Worm (Caenorhabditis elegans) whole organism, L3 larva: ENCODE results near the gene gst-8.
A peak's percentile ranks its signal among the peaks of the same experiment; 100 is the strongest.

ENCODE experiments used
- R02D3.7 ChIP-seq: fragments of 150-350 bp; optimal IDR thresholded peaks from 2 replicates; lab custom pipeline; 2014; ENCODE audit warnings: missing biosample characterization, missing genetic modification characterization
- ZK546.5 ChIP-seq: sonication (generic microtip); optimal IDR thresholded peaks from 2 replicates; lab custom pipeline; 2017; ENCODE audit warnings: missing biosample characterization, missing genetic modification characterization
- aly-2 ChIP-seq: fragments of 150-350 bp; optimal IDR thresholded peaks from 2 replicates; lab custom pipeline; 2014; ENCODE audit warnings: missing biosample characterization, missing genetic modification characterization
- ama-1 ChIP-seq: fragments of 150-350 bp; optimal IDR thresholded peaks from 2 replicates; lab custom pipeline; 2018
- ceh-28 ChIP-seq: fragments of 150-350 bp; optimal IDR thresholded peaks from 2 replicates; lab custom pipeline; 2014; ENCODE audit warnings: missing biosample characterization, missing genetic modification reagents, missing genetic modification characterization
- ceh-82 ChIP-seq: fragments of 150-350 bp; optimal IDR thresholded peaks from 2 replicates; lab custom pipeline; 2014; ENCODE audit warnings: missing biosample characterization, missing genetic modification characterization
- egl-5 ChIP-seq: fragments of 150-350 bp; optimal IDR thresholded peaks from 2 replicates; lab custom pipeline; 2017; ENCODE audit warnings: missing biosample characterization, missing genetic modification reagents, missing genetic modification characterization, inconsistent platforms
- elt-1 ChIP-seq: fragments of 150-350 bp; optimal IDR thresholded peaks from 2 replicates; lab custom pipeline; 2014; ENCODE audit warnings: missing biosample characterization, missing genetic modification characterization
- elt-2 ChIP-seq: sonication (generic microtip); optimal IDR thresholded peaks from 2 replicates; lab custom pipeline; 2016; ENCODE audit warnings: missing genetic modification reagents, mild to moderate bottlenecking, missing genetic modification characterization, missing compliant biosample characterization
- elt-3 ChIP-seq, 3 experiments: fragments of 150-350 bp in 1 of 3; sonication (generic microtip) in 2 of 3; optimal IDR thresholded peaks; 2 replicates in 2 of 3; 4 replicates in 1 of 3; lab custom pipeline; 2014 to 2017; ENCODE audit warnings: missing biosample characterization in 3 of 3, missing genetic modification characterization in 3 of 3
- fkh-10 ChIP-seq: sonication (generic microtip); optimal IDR thresholded peaks from 2 replicates; lab custom pipeline; 2017; ENCODE audit warnings: missing biosample characterization, missing genetic modification reagents, missing genetic modification characterization
- fkh-2 ChIP-seq: fragments of 150-350 bp; optimal IDR thresholded peaks from 2 replicates; lab custom pipeline; 2014; ENCODE audit warnings: missing biosample characterization, missing genetic modification reagents, missing genetic modification characterization
- fos-1 ChIP-seq: fragments of 150-350 bp; optimal IDR thresholded peaks from 2 replicates; lab custom pipeline; 2014; ENCODE audit warnings: missing biosample characterization, missing genetic modification characterization
- hmg-11 ChIP-seq: sonication (generic microtip); optimal IDR thresholded peaks from 2 replicates; lab custom pipeline; 2016; ENCODE audit warnings: missing genetic modification characterization, missing compliant biosample characterization
- jun-1 ChIP-seq: fragments of 150-350 bp; optimal IDR thresholded peaks from 2 replicates; lab custom pipeline; 2014; ENCODE audit warnings: missing biosample characterization, missing genetic modification reagents, missing genetic modification characterization
- lin-15B ChIP-seq: fragments of 150-350 bp; optimal IDR thresholded peaks from 2 replicates; lab custom pipeline; 2014; ENCODE audit warnings: missing biosample characterization, missing genetic modification characterization
- lin-39 ChIP-seq: fragments of 150-350 bp; optimal IDR thresholded peaks from 2 replicates; lab custom pipeline; 2018; ENCODE audit warnings: missing biosample characterization, missing genetic modification reagents, missing genetic modification characterization
- lsy-12 ChIP-seq: sonication (generic microtip); optimal IDR thresholded peaks from 2 replicates; lab custom pipeline; 2016; ENCODE audit warnings: mild to moderate bottlenecking, missing genetic modification characterization, missing compliant biosample characterization
- mdl-1 ChIP-seq: fragments of 150-350 bp; optimal IDR thresholded peaks from 2 replicates; lab custom pipeline; 2014; ENCODE audit warnings: missing biosample characterization, missing genetic modification characterization
- mml-1 ChIP-seq: fragments of 150-350 bp; sonication (generic microtip); optimal IDR thresholded peaks from 3 replicates; lab custom pipeline; 2014; ENCODE audit warnings: missing biosample characterization, missing genetic modification characterization
- nfya-1 ChIP-seq: sonication (generic microtip); optimal IDR thresholded peaks from 2 replicates; lab custom pipeline; 2017; ENCODE audit warnings: missing genetic modification characterization, mild to moderate bottlenecking, missing compliant biosample characterization, antibody characterized with exemption, moderate library complexity; ENCODE audit not compliant: insufficient read depth
- nhr-23 ChIP-seq: fragments of 150-350 bp; optimal IDR thresholded peaks from 2 replicates; lab custom pipeline; 2014; ENCODE audit warnings: missing biosample characterization, missing genetic modification reagents, missing genetic modification characterization
- nhr-237 ChIP-seq: fragments of 150-350 bp; optimal IDR thresholded peaks from 2 replicates; lab custom pipeline; 2014; ENCODE audit warnings: missing biosample characterization, missing genetic modification characterization
- nhr-25 ChIP-seq: sonication (generic microtip); optimal IDR thresholded peaks from 2 replicates; lab custom pipeline; 2017; ENCODE audit warnings: missing biosample characterization, missing genetic modification characterization
- nhr-28 ChIP-seq: fragments of 150-350 bp; optimal IDR thresholded peaks from 2 replicates; lab custom pipeline; 2014; ENCODE audit warnings: missing biosample characterization, missing genetic modification characterization
- nhr-43 ChIP-seq: sonication (generic microtip); optimal IDR thresholded peaks from 2 replicates; lab custom pipeline; 2016; ENCODE audit warnings: mild to moderate bottlenecking, missing genetic modification characterization, missing compliant biosample characterization; ENCODE audit not compliant: poor library complexity, severe bottlenecking
- nhr-76 ChIP-seq: fragments of 150-350 bp; sonication (generic microtip); optimal IDR thresholded peaks from 5 replicates; lab custom pipeline; 2014; ENCODE audit warnings: missing biosample characterization, missing genetic modification characterization
- nhr-77 ChIP-seq: fragments of 150-350 bp; optimal IDR thresholded peaks from 2 replicates; lab custom pipeline; 2014; ENCODE audit warnings: missing biosample characterization, missing genetic modification characterization
- pha-4 ChIP-seq: fragments of 150-350 bp; optimal IDR thresholded peaks from 2 replicates; lab custom pipeline; 2014; ENCODE audit warnings: missing biosample characterization, missing genetic modification reagents, missing genetic modification characterization
- pqm-1 ChIP-seq: fragments of 150-350 bp; optimal IDR thresholded peaks from 2 replicates; lab custom pipeline; 2017; ENCODE audit warnings: missing biosample characterization, missing genetic modification characterization, inconsistent platforms
- sea-2 ChIP-seq: fragments of 150-350 bp; sonication (generic microtip); optimal IDR thresholded peaks from 4 replicates; lab custom pipeline; 2014; ENCODE audit warnings: missing biosample characterization, missing genetic modification reagents, missing genetic modification characterization
- skn-1 ChIP-seq: fragments of 150-350 bp; optimal IDR thresholded peaks from 2 replicates; lab custom pipeline; 2014; ENCODE audit warnings: missing biosample characterization, missing genetic modification characterization
- snpc-4 ChIP-seq: fragments of 150-350 bp; optimal IDR thresholded peaks from 2 replicates; lab custom pipeline; 2014; ENCODE audit warnings: missing biosample characterization, missing genetic modification characterization
- tbx-2 ChIP-seq: sonication (generic microtip); optimal IDR thresholded peaks from 2 replicates; lab custom pipeline; 2016; ENCODE audit warnings: mild to moderate bottlenecking, missing genetic modification characterization, missing compliant biosample characterization
- unc-62 ChIP-seq: fragments of 150-350 bp; sonication (generic microtip); optimal IDR thresholded peaks from 4 replicates; lab custom pipeline; 2014; ENCODE audit warnings: missing biosample characterization, missing genetic modification reagents, missing genetic modification characterization
- zag-1 ChIP-seq: fragments of 150-350 bp; optimal IDR thresholded peaks from 2 replicates; lab custom pipeline; 2014; ENCODE audit warnings: missing biosample characterization, missing genetic modification characterization
- ztf-11 ChIP-seq: fragments of 150-350 bp; optimal IDR thresholded peaks from 2 replicates; lab custom pipeline; 2014; ENCODE audit warnings: missing biosample characterization, missing genetic modification characterization

gst-8 gene

ce11 chrII:4866045-4866444 is 17.5 kb upstream of the gst-8 start:
- TF ChIP-seq elt-3 (tag; optimal IDR thresholded peaks at IDR 0.05; lab: Kevin White, UChicago) = peak in 1 of 3 experiments; percentile 73
- peak; percentile 28 for TF ChIP-seq R02D3.7 (tag; lab: Kevin White, UChicago)
- no peak for TF ChIP-seq egl-5
- TF ChIP-seq nhr-25 = peak; percentile 78
- TF ChIP-seq ama-1 (lab: Kevin White, UChicago) = peak; percentile 91
- no peak for TF ChIP-seq mdl-1
- no peak for TF ChIP-seq lsy-12 (tag; lab: Kevin White, UChicago)
- peak; percentile 16 for TF ChIP-seq nhr-77 (tag; lab: Kevin White, UChicago)
- TF ChIP-seq nhr-23 (tag; lab: Kevin White, UChicago) = peak; percentile 64
- TF ChIP-seq unc-62 (GFP tag; lab: Kevin White, UChicago) = peak; percentile 50
- no peak for TF ChIP-seq pqm-1 (tag; lab: Kevin White, UChicago)
- TF ChIP-seq nhr-28 (tag; lab: Kevin White, UChicago) = no peak
- no peak for TF ChIP-seq nhr-237
- no peak for TF ChIP-seq snpc-4 (tag; lab: Kevin White, UChicago)
- no peak for TF ChIP-seq fkh-2
- peak; percentile 74 for TF ChIP-seq nhr-43 (tag; lab: Kevin White, UChicago)
- no peak for TF ChIP-seq fkh-10
- no peak for TF ChIP-seq ZK546.5
- no peak for TF ChIP-seq fos-1 (tag; lab: Kevin White, UChicago)
- no peak for TF ChIP-seq aly-2 (tag; lab: Kevin White, UChicago)
- TF ChIP-seq tbx-2 = no peak
- no peak for TF ChIP-seq ztf-11 (tag; lab: Kevin White, UChicago)
- no peak for TF ChIP-seq lin-15B (tag; lab: Kevin White, UChicago)
- TF ChIP-seq zag-1 (tag; lab: Kevin White, UChicago) = no peak
- TF ChIP-seq nhr-76 = no peak
- no peak for TF ChIP-seq jun-1 (tag; lab: Kevin White, UChicago)
- TF ChIP-seq ceh-82 (tag; lab: Kevin White, UChicago) = no peak
- no peak for TF ChIP-seq elt-2 (tag; lab: Kevin White, UChicago)
- no peak for TF ChIP-seq sea-2
- TF ChIP-seq lin-39 (tag; lab: Kevin White, UChicago) = no peak
- TF ChIP-seq nfya-1 (tag; lab: Kevin White, UChicago) = peak; percentile 25

- TF ChIP-seq skn-1 (tag; lab: Kevin White, UChicago) = no peak
- no peak for TF ChIP-seq nhr-237
- TF ChIP-seq nhr-28 (tag; lab: Kevin White, UChicago) = no peak
- no peak for TF ChIP-seq ceh-28 (tag; lab: Kevin White, UChicago)
- TF ChIP-seq ama-1 (lab: Kevin White, UChicago) = no peak
- TF ChIP-seq elt-1 (tag; lab: Kevin White, UChicago) = no peak
- no peak for TF ChIP-seq hmg-11 (tag; lab: Kevin White, UChicago)
- no peak for TF ChIP-seq mml-1 (tag; lab: Kevin White, UChicago)
- TF ChIP-seq, all 47 proteins: peak for 0
Measured at ce11 chrII:4867476-4867875, 16.0 kb upstream of the gst-8 start, which contains the start of gene col-17. Gene col-17, minus strand, starts transcription at chrII:4867576.

ce11 chrII:4869793-4870343 is 13.6 kb upstream of the gst-8 start:
- TF ChIP-seq nfya-1 (tag; lab: Kevin White, UChicago) (no peak), nhr-43 (tag; lab: Kevin White, UChicago) (no peak), ceh-82 (tag; lab: Kevin White, UChicago) (no peak), unc-62 (GFP tag; lab: Kevin White, UChicago) (no peak), pha-4 (tag; lab: Kevin White, UChicago) (no peak), fkh-10 (no peak), ceh-28 (tag; lab: Kevin White, UChicago) (no peak), aly-2 (tag; lab: Kevin White, UChicago) (no peak), pqm-1 (tag; lab: Kevin White, UChicago) (no peak), elt-2 (tag; lab: Kevin White, UChicago) (no peak), fos-1 (tag; lab: Kevin White, UChicago) (no peak), ama-1 (lab: Kevin White, UChicago) (no peak), snpc-4 (tag; lab: Kevin White, UChicago) (no peak)
